Fruit fly (Drosophila melanogaster) whole organism, embryonic: ENCODE results near the gene Pgant2.
A peak's percentile ranks its signal among the peaks of the same experiment; 100 is the strongest.

ENCODE experiments used
- Aef1 ChIP-seq: fragments of 200-800 bp; sonication (Bioruptor generic); IDR thresholded peaks from 3 replicates; pipeline ENCODE4 v1.3.6; 2022; ENCODE audit warnings: missing biosample characterization, missing genetic modification characterization
- CG15514 ChIP-seq: fragments of 200-800 bp; sonication (Bioruptor generic); optimal IDR thresholded peaks from 3 replicates; lab custom pipeline; 2017; ENCODE audit warnings: missing biosample characterization, missing genetic modification characterization, mild to moderate bottlenecking, moderate library complexity, missing genetic modification reagents
- CG16779 ChIP-seq: fragments of 200-800 bp; sonication (Bioruptor generic); IDR thresholded peaks from 2 replicates; pipeline ENCODE4 v1.3.6; 2022; ENCODE audit warnings: missing biosample characterization, missing genetic modification characterization
- CG3995 ChIP-seq: fragments of 200-800 bp; sonication (Bioruptor generic); optimal IDR thresholded peaks from 3 replicates; lab custom pipeline; 2016; ENCODE audit warnings: missing biosample characterization, missing genetic modification characterization
- Lhr ChIP-seq: fragments of 200-800 bp; sonication (Bioruptor generic); optimal IDR thresholded peaks from 3 replicates; lab custom pipeline; 2017; ENCODE audit warnings: mild to moderate bottlenecking, missing biosample characterization, missing genetic modification reagents, missing genetic modification characterization
- TFAM ChIP-seq: fragments of 200-800 bp; sonication (Bioruptor generic); optimal IDR thresholded peaks from 2 replicates; lab custom pipeline; 2017; ENCODE audit warnings: missing biosample characterization, missing genetic modification characterization, inconsistent platforms
- disco-r ChIP-seq: fragments of 200-800 bp; sonication (Bioruptor generic); optimal IDR thresholded peaks from 2 replicates; lab custom pipeline; 2016; ENCODE audit warnings: missing biosample characterization, missing genetic modification characterization
- fru ChIP-seq: fragments of >200 bp; optimal IDR thresholded peaks from 2 replicates; lab custom pipeline; 2017
- jing ChIP-seq: fragments of 200-800 bp; sonication (Bioruptor generic); optimal IDR thresholded peaks from 2 replicates; lab custom pipeline; 2018; ENCODE audit warnings: missing biosample characterization, mild to moderate bottlenecking, missing genetic modification characterization
- pros ChIP-seq: fragments of 200-800 bp; sonication (Bioruptor generic); optimal IDR thresholded peaks from 3 replicates; lab custom pipeline; 2019; ENCODE audit warnings: missing biosample characterization, mild to moderate bottlenecking, missing genetic modification characterization, moderate library complexity
- shn ChIP-seq: fragments of 200-800 bp; sonication (Bioruptor generic); optimal IDR thresholded peaks from 3 replicates; lab custom pipeline; 2016; ENCODE audit warnings: missing biosample characterization, missing genetic modification characterization

DNA sequence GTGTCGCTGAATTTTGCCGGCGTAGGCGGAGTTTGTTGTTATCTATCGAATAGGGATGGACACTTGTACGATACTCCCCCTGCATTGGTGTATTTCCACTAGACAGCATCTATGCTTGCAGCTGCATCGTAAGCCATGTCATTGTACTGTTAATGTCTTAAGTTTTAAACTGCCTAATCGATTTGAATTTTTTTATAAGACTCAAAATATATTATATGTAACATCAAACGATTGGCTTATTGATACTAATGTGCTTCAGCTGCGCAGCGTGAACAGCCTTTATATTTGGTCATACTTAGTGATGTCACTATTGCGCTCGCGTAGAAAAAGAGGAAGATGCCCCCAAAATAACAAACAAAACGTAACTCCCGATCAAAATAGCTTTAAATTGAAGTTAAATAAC is 49.8 kb downstream of the Pgant2 start, which contains the start of the genes CG9662 and Ptpa:
- TF ChIP-seq Lhr (GFP tag; lab: Kevin White, UChicago) (peak; percentile 78), TFAM (GFP tag; lab: Kevin White, UChicago) (no peak), pros (no peak), shn (GFP tag; lab: Kevin White, UChicago) (peak; percentile 86), disco-r (peak; percentile 49), jing (GFP tag; lab: Kevin White, UChicago) (peak; percentile 54), CG3995 (GFP tag; lab: Kevin White, UChicago) (peak; percentile 59), fru (lab: Kevin White, UChicago) (no peak), Aef1 (GFP tag; lab: Robert Waterston, UW) (peak; percentile 95), CG15514 (GFP tag; lab: Kevin White, UChicago) (peak; percentile 68), CG16779 (GFP tag; lab: Robert Waterston, UW) (no peak)
